Worm (Caenorhabditis elegans) whole organism, mixed stage, embryonic: ENCODE data around the gene mmaa-1.

Source experiments
- M03D4.4 ChIP-seq: sonication (generic microtip); optimal IDR thresholded peaks from 2 replicates; lab custom pipeline; 2017; ENCODE audit warnings: mild to moderate bottlenecking, missing genetic modification characterization, missing compliant biosample characterization
- blmp-1 ChIP-seq: fragments of 150-350 bp; optimal IDR thresholded peaks from 2 replicates; lab custom pipeline; 2014; ENCODE audit warnings: missing biosample characterization, missing genetic modification characterization
- ceh-39 ChIP-seq: fragments of 150-350 bp; optimal IDR thresholded peaks from 2 replicates; lab custom pipeline; 2014; ENCODE audit warnings: missing biosample characterization, missing genetic modification characterization
- ceh-43 ChIP-seq: fragments of 200-800 bp; sonication (Bioruptor generic); optimal IDR thresholded peaks from 2 replicates; lab custom pipeline; 2018; ENCODE audit warnings: mild to moderate bottlenecking, missing genetic modification characterization, moderate library complexity, missing compliant biosample characterization
- ces-1 ChIP-seq: fragments of 150-350 bp; optimal IDR thresholded peaks from 2 replicates; lab custom pipeline; 2014; ENCODE audit warnings: missing biosample characterization, missing genetic modification reagents, missing genetic modification characterization
- cnd-1 ChIP-seq: fragments of 200-800 bp; sonication (Bioruptor generic); optimal IDR thresholded peaks from 2 replicates; lab custom pipeline; 2018; ENCODE audit warnings: mild to moderate bottlenecking, missing genetic modification characterization, missing compliant biosample characterization
- drap-1 ChIP-seq: fragments of 200-800 bp; sonication (Bioruptor generic); optimal IDR thresholded peaks from 3 replicates; lab custom pipeline; 2018; ENCODE audit warnings: mild to moderate bottlenecking, missing genetic modification characterization, missing compliant biosample characterization
- elt-1 ChIP-seq: sonication (generic microtip); optimal IDR thresholded peaks from 2 replicates; lab custom pipeline; 2017; ENCODE audit warnings: missing genetic modification characterization, mild to moderate bottlenecking, missing compliant biosample characterization, antibody characterized with exemption, moderate library complexity, borderline replicate concordance; ENCODE audit not compliant: insufficient read depth
- elt-3 ChIP-seq: fragments of 150-350 bp; optimal IDR thresholded peaks from 2 replicates; lab custom pipeline; 2014; ENCODE audit warnings: missing biosample characterization, missing genetic modification characterization
- ham-2 ChIP-seq: fragments of 200-800 bp; sonication (Bioruptor generic); optimal IDR thresholded peaks from 2 replicates; lab custom pipeline; 2018; ENCODE audit warnings: mild to moderate bottlenecking, missing genetic modification characterization, missing compliant biosample characterization
- hlh-1 ChIP-seq: fragments of 150-350 bp; optimal IDR thresholded peaks from 2 replicates; lab custom pipeline; 2014; ENCODE audit warnings: missing biosample characterization, missing genetic modification reagents, missing genetic modification characterization
- lin-13 ChIP-seq: fragments of 150-350 bp; optimal IDR thresholded peaks from 2 replicates; lab custom pipeline; 2014; ENCODE audit warnings: missing biosample characterization, missing genetic modification characterization
- lin-32 ChIP-seq: fragments of 200-800 bp; sonication (Bioruptor generic); optimal IDR thresholded peaks from 2 replicates; lab custom pipeline; 2018; ENCODE audit warnings: mild to moderate bottlenecking, missing genetic modification characterization, missing compliant biosample characterization
- lsy-2 ChIP-seq: fragments of 150-350 bp; optimal IDR thresholded peaks from 2 replicates; lab custom pipeline; 2014; ENCODE audit warnings: missing biosample characterization, missing genetic modification characterization
- mab-5 ChIP-seq: fragments of 150-350 bp; optimal IDR thresholded peaks from 2 replicates; lab custom pipeline; 2014; ENCODE audit warnings: missing biosample characterization, missing genetic modification characterization
- mep-1 ChIP-seq: fragments of 150-350 bp; optimal IDR thresholded peaks from 2 replicates; lab custom pipeline; 2017; ENCODE audit warnings: missing biosample characterization, missing genetic modification reagents, missing genetic modification characterization, inconsistent platforms
- mls-2 ChIP-seq: sonication (generic microtip); optimal IDR thresholded peaks from 2 replicates; lab custom pipeline; 2016; ENCODE audit warnings: mild to moderate bottlenecking, missing genetic modification characterization, moderate library complexity, missing compliant biosample characterization
- nhr-12 ChIP-seq: fragments of 150-350 bp; optimal IDR thresholded peaks from 2 replicates; lab custom pipeline; 2014; ENCODE audit warnings: missing biosample characterization, missing genetic modification characterization
- nhr-2 ChIP-seq: fragments of 150-350 bp; optimal IDR thresholded peaks from 2 replicates; lab custom pipeline; 2014; ENCODE audit warnings: missing biosample characterization, missing genetic modification characterization
- nhr-237 ChIP-seq: fragments of 150-350 bp; optimal IDR thresholded peaks from 2 replicates; lab custom pipeline; 2014; ENCODE audit warnings: missing biosample characterization, missing genetic modification characterization
- nhr-76 ChIP-seq: sonication (generic microtip); optimal IDR thresholded peaks from 2 replicates; lab custom pipeline; 2017; ENCODE audit warnings: missing biosample characterization, missing genetic modification characterization
- pha-4 ChIP-seq: fragments of 150-350 bp; optimal IDR thresholded peaks from 2 replicates; lab custom pipeline; 2018; ENCODE audit warnings: missing biosample characterization, missing genetic modification reagents, missing genetic modification characterization
- sem-2 ChIP-seq: fragments of 200-800 bp; sonication (Bioruptor generic); optimal IDR thresholded peaks from 2 replicates; lab custom pipeline; 2018; ENCODE audit warnings: mild to moderate bottlenecking, missing genetic modification characterization, missing compliant biosample characterization
- snpc-4 ChIP-seq: fragments of 150-350 bp; optimal IDR thresholded peaks from 2 replicates; lab custom pipeline; 2014; ENCODE audit warnings: missing biosample characterization, missing genetic modification characterization
- tbx-8 ChIP-seq: fragments of 200-800 bp; sonication (Bioruptor generic); optimal IDR thresholded peaks from 2 replicates; lab custom pipeline; 2018; ENCODE audit warnings: mild to moderate bottlenecking, missing genetic modification characterization, moderate library complexity, missing compliant biosample characterization
- unc-120 ChIP-seq: sonication (generic microtip); optimal IDR thresholded peaks from 2 replicates; lab custom pipeline; 2017; ENCODE audit warnings: missing genetic modification characterization, missing compliant biosample characterization; ENCODE audit not compliant: poor library complexity, severe bottlenecking
- unc-39 ChIP-seq: fragments of 150-350 bp; optimal IDR thresholded peaks from 2 replicates; lab custom pipeline; 2014; ENCODE audit warnings: missing biosample characterization, missing genetic modification characterization
- unc-62 ChIP-seq: fragments of 150-350 bp; optimal IDR thresholded peaks from 2 replicates; lab custom pipeline; 2014; ENCODE audit warnings: missing biosample characterization, missing genetic modification reagents, missing genetic modification characterization
- zip-8 ChIP-seq: fragments of 150-350 bp; optimal IDR thresholded peaks from 2 replicates; lab custom pipeline; 2014; ENCODE audit warnings: missing biosample characterization, missing genetic modification characterization
- ztf-11 ChIP-seq: fragments of 150-350 bp; optimal IDR thresholded peaks from 2 replicates; lab custom pipeline; 2014; ENCODE audit warnings: missing biosample characterization, missing genetic modification characterization

The mmaa-1 gene

DNA sequence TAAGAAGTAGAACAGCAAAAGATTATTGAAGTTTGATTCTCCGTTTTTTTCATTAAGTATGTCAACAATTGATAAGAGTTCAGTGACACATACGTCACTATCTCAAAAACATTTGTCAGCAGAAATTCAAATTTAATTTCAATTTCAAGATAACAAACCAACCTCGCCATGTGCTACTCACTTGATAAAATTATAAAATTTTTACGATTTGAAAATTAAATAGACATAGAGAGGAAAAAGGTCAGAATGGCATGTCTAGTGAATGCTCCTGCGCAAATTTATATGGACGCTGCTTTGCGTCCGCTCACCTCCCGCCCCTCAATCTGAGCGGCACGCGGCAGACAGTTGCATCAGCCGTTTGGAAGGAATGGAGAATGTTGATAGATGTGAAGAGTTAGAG is 40.8 kb downstream of the mmaa-1 start:
- TF ChIP-seq pha-4 (tag; lab: Kevin White, UChicago) (no peak), elt-1 (no peak), lsy-2 (no peak), snpc-4 (tag; lab: Kevin White, UChicago) (no peak), ztf-11 (tag; lab: Kevin White, UChicago) (no peak), lin-13 (no peak), sem-2 (GFP tag; lab: Kevin White, UChicago) (no peak), M03D4.4 (tag; lab: Kevin White, UChicago) (no peak), nhr-237 (tag; lab: Kevin White, UChicago) (no peak), ces-1 (GFP tag; lab: Kevin White, UChicago) (no peak)

DNA sequence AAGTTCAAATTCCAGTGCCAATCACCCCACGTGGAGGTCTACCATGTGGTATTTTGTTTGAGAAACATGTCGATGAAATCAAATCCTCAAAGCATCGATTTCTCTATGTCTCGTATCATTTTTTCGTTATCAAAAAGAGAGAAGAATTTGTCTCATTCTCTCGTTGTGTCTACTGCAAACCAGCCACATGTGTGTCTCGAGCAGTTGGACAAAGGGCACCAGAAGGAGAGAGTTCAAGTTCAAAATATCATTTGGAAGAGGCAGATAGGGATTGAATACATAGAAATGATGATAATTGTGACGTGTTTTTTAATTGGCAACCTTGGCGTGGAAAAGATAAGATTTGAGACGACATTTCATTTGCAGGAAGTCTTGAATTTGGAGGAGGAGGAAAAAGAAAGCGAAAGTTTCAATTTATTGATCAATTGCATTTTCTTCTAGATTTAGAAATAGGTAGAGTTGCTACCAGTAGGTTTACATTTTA is 41.6 kb downstream of the mmaa-1 start:
- TF ChIP-seq hlh-1 (tag; lab: Kevin White, UChicago) (peak; percentile 18), unc-62 (GFP tag; lab: Kevin White, UChicago) (peak; percentile 8), blmp-1 (tag; lab: Kevin White, UChicago) (peak; percentile 50), snpc-4 (tag; lab: Kevin White, UChicago) (no peak), nhr-12 (tag; lab: Kevin White, UChicago) (no peak)

DNA sequence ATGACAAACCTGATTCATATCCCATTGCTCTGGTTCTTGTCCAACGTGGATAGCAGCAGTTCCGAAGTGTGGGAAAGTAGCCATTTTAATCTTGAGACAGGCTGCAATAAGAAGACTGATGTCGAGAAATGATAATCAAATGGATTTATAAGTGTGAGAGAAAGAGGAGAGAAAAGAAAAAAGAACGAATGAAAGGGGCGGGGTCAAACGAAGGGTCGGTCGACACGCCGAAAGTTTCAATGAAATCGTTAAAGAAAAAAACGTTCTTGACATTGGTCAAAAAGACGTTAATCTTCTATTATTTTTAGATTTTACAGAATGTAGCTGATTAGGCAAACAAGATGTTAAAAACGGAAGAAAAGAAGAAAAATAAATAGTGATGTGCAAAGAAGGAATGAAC is 43.1 kb downstream of the mmaa-1 start, which contains the start of gene cth-2:
Gene cth-2, minus strand, starts transcription at position 101 of the 400 bp plus-strand sequence.
- no peak for TF ChIP-seq drap-1 (GFP tag; lab: Kevin White, UChicago)
- TF ChIP-seq mep-1, result no peak
- no peak for TF ChIP-seq cnd-1
- TF ChIP-seq M03D4.4 (tag; lab: Kevin White, UChicago), result no peak
- no peak for TF ChIP-seq elt-1
- no peak for TF ChIP-seq unc-120 (tag; lab: Kevin White, UChicago)
- TF ChIP-seq pha-4 (tag; lab: Kevin White, UChicago), result no peak
- no peak for TF ChIP-seq elt-3 (tag; lab: Kevin White, UChicago)
- TF ChIP-seq lin-32 (GFP tag; lab: Kevin White, UChicago), result no peak
- no peak for TF ChIP-seq unc-39 (tag; lab: Kevin White, UChicago)
- no peak for TF ChIP-seq unc-62 (GFP tag; lab: Kevin White, UChicago)
- no peak for TF ChIP-seq ceh-43 (GFP tag; lab: Kevin White, UChicago)
- TF ChIP-seq ces-1 (GFP tag; lab: Kevin White, UChicago), result no peak
- TF ChIP-seq nhr-2 (tag; lab: Kevin White, UChicago), result no peak
- no peak for TF ChIP-seq ceh-39 (tag; lab: Kevin White, UChicago)
- no peak for TF ChIP-seq sem-2 (GFP tag; lab: Kevin White, UChicago)
- no peak for TF ChIP-seq zip-8
- no peak for TF ChIP-seq hlh-1 (tag; lab: Kevin White, UChicago)
- no peak for TF ChIP-seq tbx-8 (GFP tag; lab: Kevin White, UChicago)
- TF ChIP-seq blmp-1 (tag; lab: Kevin White, UChicago), result no peak

DNA sequence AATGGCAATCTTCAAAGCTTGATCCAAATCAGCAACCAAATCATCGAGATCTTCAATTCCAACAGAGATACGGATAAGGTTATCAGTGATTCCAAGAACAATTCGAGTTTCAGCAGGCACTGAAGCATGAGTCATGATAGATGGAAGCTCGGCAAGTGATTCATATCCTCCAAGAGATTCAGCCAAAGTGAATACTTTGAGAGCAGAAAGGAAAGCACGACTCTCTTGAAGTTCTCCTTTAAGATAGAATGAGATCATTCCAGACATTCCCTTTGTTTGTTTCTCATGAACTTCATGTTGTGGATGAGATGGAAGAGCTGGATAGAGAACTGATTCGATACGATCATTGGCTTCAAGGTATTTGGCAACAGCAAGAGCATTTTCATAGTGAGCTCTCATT is 44.6 kb downstream of the mmaa-1 start:
- TF ChIP-seq ztf-11 (tag; lab: Kevin White, UChicago) (no peak), ceh-39 (tag; lab: Kevin White, UChicago) (no peak), unc-39 (tag; lab: Kevin White, UChicago) (no peak), M03D4.4 (tag; lab: Kevin White, UChicago) (no peak), tbx-8 (GFP tag; lab: Kevin White, UChicago) (no peak), nhr-76 (tag; lab: Kevin White, UChicago) (no peak), ham-2 (GFP tag; lab: Kevin White, UChicago) (no peak), mab-5 (tag; lab: Kevin White, UChicago) (no peak), snpc-4 (tag; lab: Kevin White, UChicago) (no peak), ceh-43 (GFP tag; lab: Kevin White, UChicago) (no peak), elt-1 (no peak), nhr-2 (tag; lab: Kevin White, UChicago) (no peak)
- TF ChIP-seq, all 35 proteins: peak for 0

DNA sequence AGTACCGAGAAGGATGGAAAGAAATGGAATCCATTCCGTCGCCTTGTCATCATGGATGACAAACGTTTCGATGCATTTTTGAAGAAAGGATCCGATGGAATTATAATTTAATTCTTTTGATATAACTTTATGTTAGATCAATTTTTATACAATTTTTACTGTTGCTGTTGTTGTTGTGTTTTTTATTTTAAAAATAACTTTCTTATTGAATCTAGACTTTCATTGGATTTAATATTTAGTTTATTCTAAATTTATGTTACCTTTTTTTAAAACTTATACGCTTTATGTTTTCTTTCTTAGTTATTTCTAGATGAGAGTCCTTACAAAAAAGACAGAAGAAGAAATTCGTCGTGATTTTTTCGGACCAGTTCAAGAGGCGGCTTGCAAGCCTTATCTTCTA is 46.0 kb downstream of the mmaa-1 start, which contains the start of gene ZK1127.3:
Gene ZK1127.3, plus strand, starts transcription at position 301 of the 400 bp plus-strand sequence.
- no peak for TF ChIP-seq hlh-1 (tag; lab: Kevin White, UChicago)
- TF ChIP-seq nhr-76 (tag; lab: Kevin White, UChicago), result no peak
- TF ChIP-seq lsy-2, result no peak
- TF ChIP-seq mls-2 (tag; lab: Kevin White, UChicago), result no peak
- no peak for TF ChIP-seq ces-1 (GFP tag; lab: Kevin White, UChicago)
- TF ChIP-seq ztf-11 (tag; lab: Kevin White, UChicago), result no peak
